Fruit fly (Drosophila melanogaster): Measurements from ENCODE around the gene CG7606.

DNA sequence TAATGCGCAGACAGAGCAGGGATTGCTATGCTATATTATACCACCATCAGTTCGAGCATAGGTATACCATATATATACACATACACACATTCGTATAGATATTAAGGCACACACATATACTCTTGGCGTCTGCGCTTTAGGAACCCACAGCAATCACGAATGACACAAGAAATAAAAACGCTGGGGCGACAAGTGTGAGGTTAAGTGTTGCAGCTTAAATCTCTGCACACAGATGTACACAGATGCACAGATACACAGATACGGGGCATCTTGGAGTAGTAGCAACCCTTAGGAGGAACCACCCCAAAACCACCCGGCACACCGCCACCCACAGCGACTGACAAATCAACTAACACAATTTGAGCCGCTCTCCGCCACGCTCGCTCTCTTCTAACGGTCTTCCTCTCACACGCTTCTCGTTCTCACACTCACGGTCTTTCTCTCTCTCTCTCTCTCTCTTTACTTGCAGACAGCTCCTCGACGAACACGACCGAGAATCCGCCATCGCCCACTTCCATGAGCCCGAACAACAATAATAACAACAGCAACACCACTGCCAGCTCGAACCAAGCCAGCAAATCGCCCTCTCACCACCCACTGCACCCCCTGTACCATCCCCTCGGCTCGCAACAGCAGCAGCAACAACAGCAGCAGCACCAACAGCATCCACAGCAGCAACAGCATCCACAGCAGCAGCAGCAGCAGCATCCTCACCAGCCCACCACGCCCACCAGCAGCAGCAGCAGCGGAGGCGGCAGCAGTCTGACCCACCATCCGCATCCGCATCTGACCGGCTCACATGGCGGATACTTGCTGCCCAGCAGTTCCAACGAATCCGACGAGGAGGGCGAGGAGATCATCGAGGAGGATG, 29.5 kb upstream of the CG7606 start:
- TF ChIP-seq Sox102F (GFP tag; optimal IDR thresholded peaks at IDR 0.05), result no peak
- TF ChIP-seq Blimp-1 (GFP tag; optimal IDR thresholded peaks at IDR 0.05), result no peak
- TF ChIP-seq Hr38 (GFP tag; optimal IDR thresholded peaks at IDR 0.05), result no peak
- TF ChIP-seq fd59A (GFP tag; optimal IDR thresholded peaks at IDR 0.05), result no peak
- no peak for TF ChIP-seq Lpt (GFP tag; optimal IDR thresholded peaks at IDR 0.05)
- TF ChIP-seq CG6276 (GFP tag; optimal IDR thresholded peaks at IDR 0.05), result no peak
- TF ChIP-seq eg (GFP tag; IDR thresholded peaks at IDR 0.05), result no peak
- TF ChIP-seq CG11294 (GFP tag; IDR thresholded peaks at IDR 0.05), result no peak
- no peak for TF ChIP-seq Sox14 (GFP tag; optimal IDR thresholded peaks at IDR 0.05)
